Fruit fly (Drosophila melanogaster) whole organism, embryonic: Measurements from ENCODE around the gene SP555.

ENCODE experiments used
- Abd-B ChIP-seq: fragments of 200-800 bp; sonication (Bioruptor generic); optimal IDR thresholded peaks from 2 replicates; lab custom pipeline; 2018; ENCODE audit warnings: missing biosample characterization, mild to moderate bottlenecking, missing genetic modification characterization, moderate library complexity
- Atf-2 ChIP-seq: fragments of 200-800 bp; sonication (Bioruptor generic); optimal IDR thresholded peaks from 2 replicates; lab custom pipeline; 2016; ENCODE audit warnings: missing biosample characterization, missing genetic modification characterization
- BtbVII ChIP-seq: fragments of 200-800 bp; sonication (Bioruptor generic); optimal IDR thresholded peaks from 3 replicates; lab custom pipeline; 2017; ENCODE audit warnings: missing biosample characterization, mild to moderate bottlenecking, missing genetic modification characterization
- CG12299 ChIP-seq: fragments of 200-800 bp; sonication (Bioruptor generic); optimal IDR thresholded peaks from 2 replicates; lab custom pipeline; 2018; ENCODE audit warnings: missing biosample characterization, mild to moderate bottlenecking, missing genetic modification characterization
- CG12769 ChIP-seq: fragments of 200-800 bp; sonication (Bioruptor generic); optimal IDR thresholded peaks from 2 replicates; lab custom pipeline; 2019; ENCODE audit warnings: missing biosample characterization, mild to moderate bottlenecking, missing genetic modification characterization, moderate library complexity
- CG14441 ChIP-seq: fragments of 200-800 bp; sonication (Bioruptor generic); IDR thresholded peaks from 2 replicates; pipeline ENCODE4 v1.3.6; 2022; ENCODE audit warnings: missing biosample characterization, missing genetic modification characterization
- CG15011 ChIP-seq: fragments of 200-800 bp; sonication (Bioruptor generic); optimal IDR thresholded peaks from 3 replicates; lab custom pipeline; 2018; ENCODE audit warnings: missing biosample characterization, mild to moderate bottlenecking, missing genetic modification characterization
- CG17359 ChIP-seq: fragments of 200-800 bp; sonication (Bioruptor generic); optimal IDR thresholded peaks from 3 replicates; lab custom pipeline; 2018; ENCODE audit warnings: missing biosample characterization, mild to moderate bottlenecking, missing genetic modification characterization, moderate library complexity
- CG17912 ChIP-seq: fragments of 200-800 bp; sonication (Bioruptor generic); optimal IDR thresholded peaks from 2 replicates; lab custom pipeline; 2018; ENCODE audit warnings: missing biosample characterization, mild to moderate bottlenecking, missing genetic modification characterization
- CG2120 ChIP-seq: fragments of 200-800 bp; sonication (Bioruptor generic); optimal IDR thresholded peaks from 3 replicates; lab custom pipeline; 2016; ENCODE audit warnings: missing biosample characterization, missing genetic modification characterization
- CG4282 ChIP-seq: fragments of 200-800 bp; sonication (Bioruptor generic); optimal IDR thresholded peaks from 2 replicates; lab custom pipeline; 2016; ENCODE audit warnings: missing biosample characterization, missing genetic modification characterization
- CG4424 ChIP-seq: fragments of 200-800 bp; sonication (Bioruptor generic); optimal IDR thresholded peaks from 3 replicates; lab custom pipeline; 2016; ENCODE audit warnings: missing biosample characterization, missing genetic modification characterization
- CG4617 ChIP-seq: fragments of 200-800 bp; sonication (Bioruptor generic); optimal IDR thresholded peaks from 3 replicates; lab custom pipeline; 2016; ENCODE audit warnings: missing biosample characterization, missing genetic modification characterization, borderline replicate concordance
- CG8281 ChIP-seq: fragments of 200-800 bp; sonication (Bioruptor generic); optimal IDR thresholded peaks from 2 replicates; lab custom pipeline; 2018; ENCODE audit warnings: missing biosample characterization, mild to moderate bottlenecking, missing genetic modification characterization, moderate library complexity
- CG8359 ChIP-seq: fragments of 200-800 bp; sonication (Bioruptor generic); optimal IDR thresholded peaks from 2 replicates; lab custom pipeline; 2017; ENCODE audit warnings: missing biosample characterization, mild to moderate bottlenecking, missing genetic modification characterization, borderline replicate concordance
- Doc2 ChIP-seq: fragments of 200-800 bp; sonication (Bioruptor generic); IDR thresholded peaks from 2 replicates; pipeline ENCODE4 v1.3.6; 2022; ENCODE audit warnings: missing biosample characterization, missing genetic modification characterization
- Ets97D ChIP-seq: fragments of 200-800 bp; sonication (Bioruptor generic); optimal IDR thresholded peaks from 3 replicates; lab custom pipeline; 2016; ENCODE audit warnings: missing biosample characterization, missing genetic modification characterization
- Fer2 ChIP-seq: fragments of 200-800 bp; sonication (Bioruptor generic); optimal IDR thresholded peaks from 2 replicates; lab custom pipeline; 2018; ENCODE audit warnings: missing biosample characterization, mild to moderate bottlenecking, missing genetic modification characterization, moderate library complexity
- Lhr ChIP-seq: fragments of 200-800 bp; sonication (Bioruptor generic); optimal IDR thresholded peaks from 3 replicates; lab custom pipeline; 2017; ENCODE audit warnings: mild to moderate bottlenecking, missing biosample characterization, missing genetic modification reagents, missing genetic modification characterization
- Max ChIP-seq: fragments of 200-800 bp; sonication (Bioruptor generic); optimal IDR thresholded peaks from 2 replicates; lab custom pipeline; 2016; ENCODE audit warnings: missing biosample characterization, mild to moderate bottlenecking, missing genetic modification characterization
- Med ChIP-seq: fragments of 200-800 bp; sonication (Bioruptor generic); peaks from one replicate; lab custom pipeline; 2016; ENCODE audit warnings: missing biosample characterization, missing genetic modification characterization, mild to moderate bottlenecking, inconsistent platforms, moderate library complexity
- NK7.1 ChIP-seq: fragments of 200-800 bp; sonication (Bioruptor generic); optimal IDR thresholded peaks from 3 replicates; lab custom pipeline; 2016; ENCODE audit warnings: missing biosample characterization, missing genetic modification characterization
- Neu2 ChIP-seq: fragments of 200-800 bp; sonication (Bioruptor generic); optimal IDR thresholded peaks from 3 replicates; lab custom pipeline; 2016; ENCODE audit warnings: missing biosample characterization, missing genetic modification characterization, borderline replicate concordance
- NfI ChIP-seq: fragments of 200-800 bp; sonication (Bioruptor generic); optimal IDR thresholded peaks from 3 replicates; lab custom pipeline; 2018; ENCODE audit warnings: missing biosample characterization, mild to moderate bottlenecking, missing genetic modification characterization, moderate library complexity
- Optix ChIP-seq: fragments of 200-800 bp; sonication (Bioruptor generic); IDR thresholded peaks from 3 replicates; pipeline ENCODE4 v1.3.6; 2022; ENCODE audit warnings: missing biosample characterization, missing genetic modification characterization
- PHDP ChIP-seq: fragments of 200-800 bp; sonication (Bioruptor generic); optimal IDR thresholded peaks from 3 replicates; lab custom pipeline; 2018; ENCODE audit warnings: missing biosample characterization, mild to moderate bottlenecking, missing genetic modification characterization, moderate library complexity
- Rx ChIP-seq: fragments of 200-800 bp; sonication (Bioruptor generic); IDR thresholded peaks from 2 replicates; pipeline ENCODE4 v1.3.6; 2022; ENCODE audit warnings: missing biosample characterization, missing genetic modification characterization
- TFAM ChIP-seq: fragments of 200-800 bp; sonication (Bioruptor generic); optimal IDR thresholded peaks from 2 replicates; lab custom pipeline; 2017; ENCODE audit warnings: missing biosample characterization, missing genetic modification characterization, inconsistent platforms
- Usf ChIP-seq: fragments of 200-800 bp; sonication (Bioruptor generic); optimal IDR thresholded peaks from 2 replicates; lab custom pipeline; 2017; ENCODE audit warnings: missing genotype, missing biosample characterization, missing genetic modification characterization
- Xrp1 ChIP-seq: fragments of 200-800 bp; sonication (Bioruptor generic); IDR thresholded peaks from 2 replicates; pipeline ENCODE4 v1.3.6; 2022; ENCODE audit warnings: missing biosample characterization, missing genetic modification characterization
- aop ChIP-seq: fragments of 200-800 bp; sonication (Bioruptor generic); IDR thresholded peaks from 2 replicates; pipeline ENCODE4 v1.3.6; 2022; ENCODE audit warnings: missing biosample characterization, missing genetic modification characterization
- bigmax ChIP-seq: fragments of 200-800 bp; sonication (Bioruptor generic); optimal IDR thresholded peaks from 2 replicates; lab custom pipeline; 2018; ENCODE audit warnings: missing biosample characterization, mild to moderate bottlenecking, missing genetic modification characterization
- br ChIP-seq: fragments of >200 bp; optimal IDR thresholded peaks from 2 replicates; lab custom pipeline; 2017
- crc ChIP-seq: fragments of 200-800 bp; sonication (Bioruptor generic); optimal IDR thresholded peaks from 2 replicates; lab custom pipeline; 2016; ENCODE audit warnings: missing biosample characterization, missing genetic modification characterization
- danr ChIP-seq: fragments of 200-800 bp; sonication (Bioruptor generic); IDR thresholded peaks from 2 replicates; pipeline ENCODE4 v1.3.6; 2022; ENCODE audit warnings: missing biosample characterization, missing genetic modification characterization
- dm ChIP-seq: fragments of 200-800 bp; sonication (Bioruptor generic); optimal IDR thresholded peaks from 3 replicates; lab custom pipeline; 2016; ENCODE audit warnings: missing biosample characterization, missing genetic modification characterization
- ems ChIP-seq: fragments of 200-800 bp; sonication (Bioruptor generic); optimal IDR thresholded peaks from 3 replicates; lab custom pipeline; 2016; ENCODE audit warnings: missing biosample characterization, missing genetic modification characterization
- eyg ChIP-seq: fragments of 200-800 bp; sonication (Bioruptor generic); optimal IDR thresholded peaks from 3 replicates; lab custom pipeline; 2016; ENCODE audit warnings: missing biosample characterization, missing genetic modification characterization
- fd102C ChIP-seq: fragments of 200-800 bp; sonication (Bioruptor generic); optimal IDR thresholded peaks from 2 replicates; lab custom pipeline; 2018; ENCODE audit warnings: missing biosample characterization, mild to moderate bottlenecking, missing genetic modification characterization, moderate library complexity
- gro ChIP-seq: fragments of 200-800 bp; sonication (Bioruptor generic); optimal IDR thresholded peaks from 2 replicates; lab custom pipeline; 2016; ENCODE audit warnings: missing biosample characterization, missing genetic modification characterization
- jigr1 ChIP-seq: fragments of 200-800 bp; sonication (Bioruptor generic); IDR thresholded peaks from 3 replicates; pipeline ENCODE4 v1.3.6; 2022; ENCODE audit warnings: missing biosample characterization, missing genetic modification characterization
- lmd ChIP-seq: fragments of 200-800 bp; sonication (Bioruptor generic); IDR thresholded peaks from 2 replicates; pipeline ENCODE4 v1.3.6; 2022; ENCODE audit warnings: missing biosample characterization, missing genetic modification characterization
- luna ChIP-seq: fragments of 200-800 bp; sonication (Bioruptor generic); optimal IDR thresholded peaks from 2 replicates; lab custom pipeline; 2016; ENCODE audit warnings: missing biosample characterization, missing genetic modification characterization
- mirr ChIP-seq: fragments of 200-800 bp; sonication (Bioruptor generic); optimal IDR thresholded peaks from 3 replicates; lab custom pipeline; 2018; ENCODE audit warnings: missing biosample characterization, mild to moderate bottlenecking, missing genetic modification characterization
- nerfin-1 ChIP-seq: fragments of 200-800 bp; sonication (Bioruptor generic); optimal IDR thresholded peaks from 3 replicates; lab custom pipeline; 2019; ENCODE audit warnings: missing biosample characterization, mild to moderate bottlenecking, missing genetic modification characterization, moderate library complexity
- nom ChIP-seq: fragments of 200-800 bp; sonication (Bioruptor generic); optimal IDR thresholded peaks from 2 replicates; lab custom pipeline; 2017; ENCODE audit warnings: missing biosample characterization, missing genetic modification characterization, mild to moderate bottlenecking, moderate library complexity, missing genetic modification reagents
- org-1 ChIP-seq: fragments of 200-800 bp; sonication (Bioruptor generic); optimal IDR thresholded peaks from 2 replicates; lab custom pipeline; 2017; ENCODE audit warnings: missing biosample characterization, missing genetic modification characterization
- otp ChIP-seq: fragments of 200-800 bp; sonication (Bioruptor generic); IDR thresholded peaks from 3 replicates; pipeline ENCODE4, ENCODE4 v1.3.6; 2022; ENCODE audit warnings: missing biosample characterization, missing genetic modification characterization
- so ChIP-seq: fragments of 200-800 bp; sonication (Bioruptor generic); IDR thresholded peaks from 3 replicates; pipeline ENCODE4 v1.3.6; 2022; ENCODE audit warnings: missing biosample characterization, missing genetic modification characterization
- zf30C ChIP-seq: fragments of 200-800 bp; sonication (Bioruptor generic); optimal IDR thresholded peaks from 3 replicates; lab custom pipeline; 2018; ENCODE audit warnings: missing biosample characterization, mild to moderate bottlenecking, missing genetic modification characterization

Gene SP555

DNA sequence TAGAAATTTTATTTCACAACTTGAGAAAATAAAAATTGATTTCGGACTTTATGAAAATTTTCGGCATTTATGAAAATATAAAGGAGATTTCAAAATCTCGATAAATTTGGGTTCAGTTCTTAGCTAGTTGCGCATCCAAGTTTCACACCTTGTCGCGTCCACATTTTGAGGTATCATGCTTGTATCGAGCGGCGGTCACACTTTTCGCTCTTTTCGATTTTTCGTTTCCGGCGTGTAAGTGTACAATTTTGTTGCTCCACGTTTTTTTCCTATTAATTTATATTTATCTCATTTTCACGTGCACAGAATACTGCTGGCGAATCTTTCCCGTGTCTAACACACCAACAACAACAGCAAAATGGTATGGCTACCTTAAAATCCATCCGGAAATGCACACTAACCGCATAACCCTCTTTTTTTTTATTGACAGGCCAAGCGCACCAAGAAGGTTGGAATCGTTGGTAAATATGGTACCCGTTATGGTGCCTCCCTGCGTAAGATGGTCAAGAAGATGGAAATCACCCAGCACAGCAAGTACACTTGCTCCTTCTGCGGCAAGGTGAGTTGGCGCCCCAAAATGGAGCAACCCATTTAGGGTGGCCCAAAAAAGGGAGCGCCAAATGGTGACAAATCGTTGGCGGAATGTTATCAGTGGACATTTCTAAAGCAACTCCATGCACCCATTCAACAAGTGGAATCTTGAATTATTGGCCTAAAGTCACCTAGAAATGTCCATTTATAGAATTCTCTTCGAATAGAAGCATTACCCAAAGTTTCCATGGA lies 33.5 kb downstream of the SP555 start, which contains the start of gene RpL37A (continued):
- TF ChIP-seq Abd-B (no peak), CG17359 (tag; lab: Kevin White, UChicago) (peak; percentile 71), Doc2 (GFP tag; lab: Robert Waterston, UW) (no peak), NfI (GFP tag; lab: Kevin White, UChicago) (peak; percentile 91), br (lab: Kevin White, UChicago) (no peak), Rx (GFP tag; lab: Robert Waterston, UW) (peak; percentile 78), mirr (GFP tag; lab: Kevin White, UChicago) (peak; percentile 75), CG4617 (peak; percentile 41), Atf-2 (peak; percentile 63), danr (GFP tag; lab: Robert Waterston, UW) (peak; percentile 30; the same call in 1 of the 2 replicates), bigmax (peak; percentile 80), Max (peak; percentile 86), CG8359 (GFP tag; lab: Kevin White, UChicago) (peak; percentile 66), lmd (GFP tag; lab: Robert Waterston, UW) (no peak), nerfin-1 (peak; percentile 79), CG4282 (GFP tag; lab: Kevin White, UChicago) (peak; percentile 63), Lhr (GFP tag; lab: Kevin White, UChicago) (peak; percentile 92), Ets97D (GFP tag; lab: Kevin White, UChicago) (peak; percentile 99), TFAM (GFP tag; lab: Kevin White, UChicago) (peak; percentile 68), Fer2 (tag; lab: Kevin White, UChicago) (peak; percentile 41), BtbVII (GFP tag; lab: Kevin White, UChicago) (peak; percentile 78), Usf (GFP tag; lab: Kevin White, UChicago) (peak; percentile 41), CG14441 (GFP tag; lab: Robert Waterston, UW) (peak; percentile 57; the same call in 1 of the 2 replicates), dm (GFP tag; lab: Kevin White, UChicago) (peak; percentile 94), nom (GFP tag; lab: Kevin White, UChicago) (peak; percentile 86), org-1 (peak; percentile 61), CG4424 (GFP tag; lab: Kevin White, UChicago) (peak; percentile 76), otp (GFP tag; lab: Robert Waterston, UW) (peak; percentile 86), Neu2 (peak; percentile 17), NK7.1 (GFP tag; lab: Kevin White, UChicago) (peak; percentile 67), Xrp1 (GFP tag; lab: Robert Waterston, UW) (no peak), jigr1 (no peak), CG12769 (peak; percentile 78), so (GFP tag; lab: Robert Waterston, UW) (peak; percentile 81; the same call in 2 of the 3 replicates), fd102C (GFP tag; lab: Kevin White, UChicago) (peak; percentile 60), PHDP (tag; lab: Kevin White, UChicago) (peak; percentile 57), CG17912 (GFP tag; lab: Kevin White, UChicago) (peak; percentile 90), CG12299 (peak; percentile 74), zf30C (GFP tag; lab: Kevin White, UChicago) (peak; percentile 28), Med (GFP tag; lab: Kevin White, UChicago) (peak; percentile 99), ems (GFP tag; lab: Kevin White, UChicago) (peak; percentile 85), CG15011 (GFP tag; lab: Kevin White, UChicago) (peak; percentile 76), eyg (GFP tag; lab: Kevin White, UChicago) (peak; percentile 83), Optix (peak; percentile 76), CG8281 (tag; lab: Kevin White, UChicago) (peak; percentile 33), crc (GFP tag; lab: Kevin White, UChicago) (peak; percentile 77), aop (no peak), CG2120 (GFP tag; lab: Kevin White, UChicago) (peak; percentile 53), gro (GFP tag; lab: Kevin White, UChicago) (peak; percentile 88), luna (peak; percentile 85)
